Fruit fly (Drosophila melanogaster): ENCODE data around the gene CG12991.

CG12991 gene

dm6 chrX:17631996-17632612 is 52.4 kb downstream of the CG12991 start, which contains the start of the genes corolla and ND-24 (continued):
- peak; percentile 46; the same call in 1 of the 2 replicates for TF ChIP-seq dan (GFP tag; IDR thresholded peaks at IDR 0.05)
- TF ChIP-seq CG8359 (GFP tag; optimal IDR thresholded peaks at IDR 0.05; ENCODE audit: borderline replicate concordance), result no peak
- TF ChIP-seq Optix (GFP tag; IDR thresholded peaks at IDR 0.05), result peak; percentile 70; the same call in 2 of the 3 replicates
- peak; percentile 62 for TF ChIP-seq Oaz (GFP tag; IDR thresholded peaks at IDR 0.05)
- peak; percentile 47 for TF ChIP-seq Elba2 (GFP tag; optimal IDR thresholded peaks at IDR 0.05)
- peak; percentile 71 for TF ChIP-seq Dad (GFP tag; optimal IDR thresholded peaks at IDR 0.05)
- TF ChIP-seq Ets97D (GFP tag; optimal IDR thresholded peaks at IDR 0.05), result peak; percentile 81
- TF ChIP-seq CG11696 (GFP tag; IDR thresholded peaks at IDR 0.05), result peak; percentile 57; the same call in 1 of the 2 replicates
- peak; percentile 84 for TF ChIP-seq Dip3 (GFP tag; optimal IDR thresholded peaks at IDR 0.05)
- peak; percentile 82 for TF ChIP-seq mam (GFP tag; optimal IDR thresholded peaks at IDR 0.05)
- TF ChIP-seq E2f1 (GFP tag; IDR thresholded peaks at IDR 0.05), result peak; percentile 86
- peak; percentile 79 for TF ChIP-seq CG33213 (GFP tag; optimal IDR thresholded peaks at IDR 0.05)
- peak; percentile 87 for TF ChIP-seq CG11247 (GFP tag; IDR thresholded peaks at IDR 0.05)
- TF ChIP-seq oc (tag; optimal IDR thresholded peaks at IDR 0.05), result no peak
- peak; percentile 89 for TF ChIP-seq hbn (GFP tag; IDR thresholded peaks at IDR 0.05; ENCODE audit: partially characterized antibody)
- TF ChIP-seq fd96Cb (tag; optimal IDR thresholded peaks at IDR 0.05), result peak; percentile 74
- peak; percentile 72 for TF ChIP-seq CG7556 (GFP tag; optimal IDR thresholded peaks at IDR 0.05)
- peak; percentile 81 for TF ChIP-seq CG11456 (GFP tag; IDR thresholded peaks at IDR 0.05)
- TF ChIP-seq zf30C (GFP tag; optimal IDR thresholded peaks at IDR 0.05), result no peak
- peak; percentile 75 for TF ChIP-seq CG17385 (GFP tag; optimal IDR thresholded peaks at IDR 0.05)
- peak; percentile 83 for TF ChIP-seq CG4820 (GFP tag; optimal IDR thresholded peaks at IDR 0.05)
- TF ChIP-seq CG3847 (GFP tag; IDR thresholded peaks at IDR 0.05), result peak; percentile 91
- peak; percentile 86 for TF ChIP-seq gro (GFP tag; optimal IDR thresholded peaks at IDR 0.05)
- peak; percentile 84 for TF ChIP-seq peb (GFP tag; IDR thresholded peaks at IDR 0.05)
- TF ChIP-seq CG4282 (GFP tag; optimal IDR thresholded peaks at IDR 0.05), result peak; percentile 67
- peak in 1 of 2 experiments; percentile 22 for TF ChIP-seq tll (GFP tag; optimal IDR thresholded peaks at IDR 0.05)
- TF ChIP-seq tap (tag; optimal IDR thresholded peaks at IDR 0.05), result no peak
- TF ChIP-seq Adf1 (GFP tag; IDR thresholded peaks at IDR 0.05), result peak; percentile 67
- peak; percentile 92 for TF ChIP-seq CG13287 (GFP tag; IDR thresholded peaks at IDR 0.05; ENCODE audit: partially characterized antibody)
- TF ChIP-seq dm (GFP tag; optimal IDR thresholded peaks at IDR 0.05), result peak; percentile 64
- TF ChIP-seq fru (optimal IDR thresholded peaks at IDR 0.05), result no peak
- TF ChIP-seq Hey (tag; optimal IDR thresholded peaks at IDR 0.05), result no peak
- peak; percentile 77 for TF ChIP-seq wor (GFP tag; IDR thresholded peaks at IDR 0.05)
- TF ChIP-seq CG3163 (GFP tag; optimal IDR thresholded peaks at IDR 0.05), result peak; percentile 53
- no peak for TF ChIP-seq tio (GFP tag; optimal IDR thresholded peaks at IDR 0.05)
- peak; percentile 65 for TF ChIP-seq CG1603 (tag; optimal IDR thresholded peaks at IDR 0.05)
- TF ChIP-seq otp (GFP tag; IDR thresholded peaks at IDR 0.05), result peak; percentile 59; the same call in 1 of the 3 replicates
- peak; percentile 91 for TF ChIP-seq tgo (GFP tag; IDR thresholded peaks at IDR 0.05)
- TF ChIP-seq CG15269 (tag; optimal IDR thresholded peaks at IDR 0.05), result peak; percentile 78
- peak; percentile 96 for TF ChIP-seq sqz (GFP tag; optimal IDR thresholded peaks at IDR 0.05)
- TF ChIP-seq fd102C (GFP tag; optimal IDR thresholded peaks at IDR 0.05), result peak; percentile 4
- TF ChIP-seq CG1233 (GFP tag; optimal IDR thresholded peaks at IDR 0.05), result peak; percentile 71
- TF ChIP-seq CG7839 (tag; optimal IDR thresholded peaks at IDR 0.05), result no peak
- TF ChIP-seq tin (GFP tag; optimal IDR thresholded peaks at IDR 0.05), result peak; percentile 89
- peak; percentile 75 for TF ChIP-seq CG18764 (GFP tag; optimal IDR thresholded peaks at IDR 0.05)
- TF ChIP-seq CG12104 (GFP tag; optimal IDR thresholded peaks at IDR 0.05), result peak; percentile 74
- TF ChIP-seq BEAF-32 (GFP tag; optimal IDR thresholded peaks at IDR 0.05), result peak; percentile 89
- TF ChIP-seq Doc3 (GFP tag; IDR thresholded peaks at IDR 0.05; ENCODE audit: partially characterized antibody), result peak; percentile 91
- TF ChIP-seq dati (GFP tag; IDR thresholded peaks at IDR 0.05), result no peak
- TF ChIP-seq gem (tag; optimal IDR thresholded peaks at IDR 0.05), result peak; percentile 90

All from whole organism, embryonic.